Worm (Caenorhabditis elegans): Measurements from ENCODE around the gene K08F8.7.

ce11 chrII:8742006-8742847 lies 12.9 kb downstream of the K08F8.7 start:
- TF ChIP-seq F13H6.1 (tag; optimal IDR thresholded peaks at IDR 0.05): no peak
- TF ChIP-seq ama-1 (optimal IDR thresholded peaks at IDR 0.05): no peak
- no peak for TF ChIP-seq hlh-30 (tag; optimal IDR thresholded peaks at IDR 0.05; ENCODE audit: insufficient read depth)
- no peak for TF ChIP-seq madf-2 (tag; optimal IDR thresholded peaks at IDR 0.05)
- TF ChIP-seq elt-2 (tag; optimal IDR thresholded peaks at IDR 0.05): no peak
- TF ChIP-seq ttx-3 (tag; optimal IDR thresholded peaks at IDR 0.05): no peak
- TF ChIP-seq hlh-15 (tag; optimal IDR thresholded peaks at IDR 0.05): no peak
- no peak for TF ChIP-seq nhr-11 (tag; optimal IDR thresholded peaks at IDR 0.05)
- TF ChIP-seq tbx-2 (tag; optimal IDR thresholded peaks at IDR 0.05): no peak
- no peak for TF ChIP-seq ztf-16 (tag; optimal IDR thresholded peaks at IDR 0.05)
- TF ChIP-seq ceh-6 (GFP tag; optimal IDR thresholded peaks at IDR 0.05): no peak
- no peak for TF ChIP-seq syd-9 (tag; optimal IDR thresholded peaks at IDR 0.05)
- TF ChIP-seq pat-9 (tag; optimal IDR thresholded peaks at IDR 0.05): no peak
- TF ChIP-seq lim-6 (tag; optimal IDR thresholded peaks at IDR 0.05): no peak

Data from whole organism, late embryonic.